Fruit fly (Drosophila melanogaster): Measurements from ENCODE around the gene dpr16.
A peak's percentile ranks its signal among the peaks of the same experiment; 100 is the strongest.

Gene dpr16

dm6 chr3R:5211901-5212758 lies 61.4 kb downstream of the dpr16 start (continued):
- peak; percentile 89 for TF ChIP-seq CG8924 (tag; optimal IDR thresholded peaks at IDR 0.05)
- TF ChIP-seq CG14667 (GFP tag; IDR thresholded peaks at IDR 0.05), result peak; percentile 32; the same call in 1 of the 2 replicates
- peak; percentile 82 for TF ChIP-seq vfl (GFP tag; optimal IDR thresholded peaks at IDR 0.05)
- peak; percentile 95 for TF ChIP-seq Xrp1 (GFP tag; IDR thresholded peaks at IDR 0.05)
- no peak for TF ChIP-seq Dfd (GFP tag; optimal IDR thresholded peaks at IDR 0.05)
- TF ChIP-seq usp (GFP tag; optimal IDR thresholded peaks at IDR 0.05), result no peak
- TF ChIP-seq z (GFP tag; IDR thresholded peaks at IDR 0.05), result peak; percentile 41; the same call in 1 of the 3 replicates
- TF ChIP-seq pros (GFP tag; optimal IDR thresholded peaks at IDR 0.05), result peak; percentile 94
- TF ChIP-seq Ptx1 (GFP tag; IDR thresholded peaks at IDR 0.05), result peak; percentile 28; the same call in 1 of the 2 replicates
- TF ChIP-seq CG8281 (tag; optimal IDR thresholded peaks at IDR 0.05), result peak; percentile 24
- TF ChIP-seq lmd (GFP tag; IDR thresholded peaks at IDR 0.05), result peak; percentile 40; the same call in 1 of the 2 replicates
- peak; percentile 87 for TF ChIP-seq CG10267 (tag; optimal IDR thresholded peaks at IDR 0.05)
- no peak for TF ChIP-seq CG9817 (tag; optimal IDR thresholded peaks at IDR 0.05)
- peak; percentile 95 for TF ChIP-seq CG33557 (GFP tag; optimal IDR thresholded peaks at IDR 0.05)
- peak; percentile 25 for TF ChIP-seq CG4328 (GFP tag; optimal IDR thresholded peaks at IDR 0.05)
- peak; percentile 99 for TF ChIP-seq CG15696 (tag; optimal IDR thresholded peaks at IDR 0.05)
- peak; percentile 70 for TF ChIP-seq org-1 (GFP tag; optimal IDR thresholded peaks at IDR 0.05)
- TF ChIP-seq Chrac-16 (GFP tag; optimal IDR thresholded peaks at IDR 0.05), result peak; percentile 84
- no peak for TF ChIP-seq ken (GFP tag; IDR thresholded peaks at IDR 0.05)
- no peak for TF ChIP-seq cas (GFP tag; IDR thresholded peaks at IDR 0.05)
- peak; percentile 85 for TF ChIP-seq D19A (tag; optimal IDR thresholded peaks at IDR 0.05)
- peak; percentile 36 for TF ChIP-seq CG5180 (GFP tag; optimal IDR thresholded peaks at IDR 0.05)
- no peak for TF ChIP-seq ssp (GFP tag; IDR thresholded peaks at IDR 0.05)
- TF ChIP-seq abd-A (tag; optimal IDR thresholded peaks at IDR 0.05), result no peak
- peak; percentile 53 for TF ChIP-seq dm (GFP tag; optimal IDR thresholded peaks at IDR 0.05)
- TF ChIP-seq sisA (GFP tag; IDR thresholded peaks at IDR 0.05), result peak; percentile 48
- TF ChIP-seq fd64A (GFP tag; optimal IDR thresholded peaks at IDR 0.05), result no peak
- peak; percentile 69 for TF ChIP-seq CG13424 (tag; optimal IDR thresholded peaks at IDR 0.05)
- TF ChIP-seq tin (GFP tag; optimal IDR thresholded peaks at IDR 0.05), result peak; percentile 81
- peak; percentile 78 for TF ChIP-seq CG6254 (GFP tag; optimal IDR thresholded peaks at IDR 0.05)
- TF ChIP-seq dpn (GFP tag; optimal IDR thresholded peaks at IDR 0.05), result peak; percentile 59 to 64
- no peak for TF ChIP-seq Tbp (GFP tag; optimal IDR thresholded peaks at IDR 0.05)
- TF ChIP-seq Side (GFP tag; optimal IDR thresholded peaks at IDR 0.05), result peak; percentile 79
- TF ChIP-seq row (GFP tag; IDR thresholded peaks at IDR 0.05), result peak; percentile 87
- TF ChIP-seq CG17186 (GFP tag; optimal IDR thresholded peaks at IDR 0.05), result peak; percentile 14
- peak; percentile 70 for TF ChIP-seq CG32772 (GFP tag; IDR thresholded peaks at IDR 0.05)
- peak; percentile 37; the same call in 1 of the 2 replicates for TF ChIP-seq H2.0 (GFP tag; IDR thresholded peaks at IDR 0.05)
- peak; percentile 81 for TF ChIP-seq NC2β (GFP tag; optimal IDR thresholded peaks at IDR 0.05)
- no peak for TF ChIP-seq D (optimal IDR thresholded peaks at IDR 0.05)
- peak; percentile 78 for TF ChIP-seq D (GFP tag; optimal IDR thresholded peaks at IDR 0.05)
- TF ChIP-seq kah (GFP tag; optimal IDR thresholded peaks at IDR 0.05), result peak; percentile 2
- no peak for TF ChIP-seq cwo (GFP tag; optimal IDR thresholded peaks at IDR 0.05)
- no peak for TF ChIP-seq seq (GFP tag; IDR thresholded peaks at IDR 0.05)
- TF ChIP-seq CG30403 (GFP tag; optimal IDR thresholded peaks at IDR 0.05), result peak; percentile 72
- no peak for TF ChIP-seq CG6854 (GFP tag; optimal IDR thresholded peaks at IDR 0.05)
- peak; percentile 78 for TF ChIP-seq CG4820 (GFP tag; optimal IDR thresholded peaks at IDR 0.05)
- peak; percentile 38 for TF ChIP-seq CG18619 (GFP tag; optimal IDR thresholded peaks at IDR 0.05)
- peak; percentile 80 for TF ChIP-seq CG30431 (GFP tag; optimal IDR thresholded peaks at IDR 0.05)
- TF ChIP-seq CG17912 (GFP tag; optimal IDR thresholded peaks at IDR 0.05), result no peak
- TF ChIP-seq scrt (GFP tag; optimal IDR thresholded peaks at IDR 0.05), result no peak

All from whole organism, embryonic.